Fruit fly (Drosophila melanogaster): ENCODE measurements around the gene CG2116.

CG2116 gene

DNA sequence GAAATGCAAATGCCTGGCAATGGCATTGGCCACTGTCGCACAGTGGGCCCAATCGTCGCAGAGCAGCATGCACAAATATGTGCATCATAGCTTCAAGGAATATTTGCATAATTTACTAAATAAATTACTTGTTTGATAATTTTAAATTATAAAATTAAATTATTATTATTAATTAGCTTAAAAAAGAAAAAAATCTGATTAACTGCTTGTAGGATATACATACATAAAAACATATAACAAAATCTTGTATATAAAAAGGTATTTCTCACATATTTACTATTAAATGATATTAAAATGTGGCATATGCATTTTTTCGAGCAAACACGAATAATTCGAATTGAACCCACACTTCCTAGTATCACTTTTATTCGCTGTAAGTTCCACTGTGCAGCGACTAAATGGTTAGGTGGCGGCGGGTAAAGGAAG lies 4.4 kb upstream of the CG2116 start (continued):
- TF ChIP-seq kah (GFP tag; optimal IDR thresholded peaks at IDR 0.05) (peak; percentile 30), Hr3 (GFP tag; optimal IDR thresholded peaks at IDR 0.05) (peak; percentile 57), CG17612 (GFP tag; IDR thresholded peaks at IDR 0.05) (no peak), chif (GFP tag; optimal IDR thresholded peaks at IDR 0.05) (no peak), CG16813 (GFP tag; IDR thresholded peaks at IDR 0.05; ENCODE audit: partially characterized antibody) (no peak), CG1792 (GFP tag; optimal IDR thresholded peaks at IDR 0.05) (no peak), CG14710 (tag; optimal IDR thresholded peaks at IDR 0.05) (peak; percentile 55), Xbp1 (GFP tag; optimal IDR thresholded peaks at IDR 0.05) (peak; percentile 53), phol (tag; optimal IDR thresholded peaks at IDR 0.05) (peak; percentile 76), gcm2 (GFP tag; optimal IDR thresholded peaks at IDR 0.05) (no peak), Pdp1 (GFP tag; optimal IDR thresholded peaks at IDR 0.05) (no peak), btn (GFP tag; optimal IDR thresholded peaks at IDR 0.05) (no peak), CG7786 (GFP tag; optimal IDR thresholded peaks at IDR 0.05) (no peak), CG7928 (GFP tag; optimal IDR thresholded peaks at IDR 0.05) (no peak), CG32772 (GFP tag; IDR thresholded peaks at IDR 0.05) (0 out of 2 replicates have a peak, but pooled peaks have one; percentile 32), CG17568 (GFP tag; optimal IDR thresholded peaks at IDR 0.05) (no peak), Mes4 (GFP tag; optimal IDR thresholded peaks at IDR 0.05) (no peak), CG7987 (GFP tag; optimal IDR thresholded peaks at IDR 0.05) (no peak), her (GFP tag; optimal IDR thresholded peaks at IDR 0.05) (no peak), CG9727 (GFP tag; optimal IDR thresholded peaks at IDR 0.05) (peak; percentile 53), Meics (GFP tag; optimal IDR thresholded peaks at IDR 0.05) (peak; percentile 19), aop (GFP tag; IDR thresholded peaks at IDR 0.05) (no peak), zen2 (GFP tag; IDR thresholded peaks at IDR 0.05; ENCODE audit: partially characterized antibody) (no peak), CG8924 (tag; optimal IDR thresholded peaks at IDR 0.05) (peak; percentile 58), CG14441 (GFP tag; IDR thresholded peaks at IDR 0.05) (no peak; the same call in 1 of the 2 replicates), pan (optimal IDR thresholded peaks at IDR 0.05) (no peak), pan (GFP tag; optimal IDR thresholded peaks at IDR 0.05 in 1 of 2, IDR thresholded peaks at IDR 0.05 in 1 of 2) (peak in 1 of 2 experiments; percentile 58), HHEX (GFP tag; optimal IDR thresholded peaks at IDR 0.05) (peak; percentile 26), Lpt (GFP tag; optimal IDR thresholded peaks at IDR 0.05) (no peak), sqz (GFP tag; optimal IDR thresholded peaks at IDR 0.05) (peak; percentile 12), gsb-n (tag; optimal IDR thresholded peaks at IDR 0.05) (peak; percentile 63), Dbx (GFP tag; IDR thresholded peaks at IDR 0.05) (no peak), Drgx (GFP tag; IDR thresholded peaks at IDR 0.05) (peak; percentile 55), gt (GFP tag; IDR thresholded peaks at IDR 0.05) (no peak), pros (GFP tag; optimal IDR thresholded peaks at IDR 0.05) (no peak), CG17361 (GFP tag; IDR thresholded peaks at IDR 0.05) (peak; percentile 81; the same call in 2 of the 3 replicates), emc (GFP tag; optimal IDR thresholded peaks at IDR 0.05) (no peak), ro (GFP tag; IDR thresholded peaks at IDR 0.05) (no peak), Doc2 (GFP tag; IDR thresholded peaks at IDR 0.05) (no peak), CG14965 (GFP tag; optimal IDR thresholded peaks at IDR 0.05; ENCODE audit: borderline replicate concordance) (no peak), ato (GFP tag; IDR thresholded peaks at IDR 0.05; ENCODE audit: partially characterized antibody) (no peak), Gug (GFP tag; IDR thresholded peaks at IDR 0.05) (peak; percentile 34; the same call in 1 of the 4 replicates), sna (GFP tag; IDR thresholded peaks at IDR 0.05; ENCODE audit: partially characterized antibody) (no peak), CG16863 (GFP tag; optimal IDR thresholded peaks at IDR 0.05) (no peak), CG8359 (GFP tag; optimal IDR thresholded peaks at IDR 0.05; ENCODE audit: borderline replicate concordance) (no peak), rib (GFP tag; IDR thresholded peaks at IDR 0.05) (no peak), sr (GFP tag; IDR thresholded peaks at IDR 0.05) (no peak), crp (GFP tag; optimal IDR thresholded peaks at IDR 0.05) (no peak), shn (GFP tag; optimal IDR thresholded peaks at IDR 0.05) (no peak), wek (GFP tag; optimal IDR thresholded peaks at IDR 0.05) (no peak), CG4282 (GFP tag; optimal IDR thresholded peaks at IDR 0.05) (no peak)
